Fruit fly (Drosophila melanogaster): ENCODE data around the gene CG42717.

DNA sequence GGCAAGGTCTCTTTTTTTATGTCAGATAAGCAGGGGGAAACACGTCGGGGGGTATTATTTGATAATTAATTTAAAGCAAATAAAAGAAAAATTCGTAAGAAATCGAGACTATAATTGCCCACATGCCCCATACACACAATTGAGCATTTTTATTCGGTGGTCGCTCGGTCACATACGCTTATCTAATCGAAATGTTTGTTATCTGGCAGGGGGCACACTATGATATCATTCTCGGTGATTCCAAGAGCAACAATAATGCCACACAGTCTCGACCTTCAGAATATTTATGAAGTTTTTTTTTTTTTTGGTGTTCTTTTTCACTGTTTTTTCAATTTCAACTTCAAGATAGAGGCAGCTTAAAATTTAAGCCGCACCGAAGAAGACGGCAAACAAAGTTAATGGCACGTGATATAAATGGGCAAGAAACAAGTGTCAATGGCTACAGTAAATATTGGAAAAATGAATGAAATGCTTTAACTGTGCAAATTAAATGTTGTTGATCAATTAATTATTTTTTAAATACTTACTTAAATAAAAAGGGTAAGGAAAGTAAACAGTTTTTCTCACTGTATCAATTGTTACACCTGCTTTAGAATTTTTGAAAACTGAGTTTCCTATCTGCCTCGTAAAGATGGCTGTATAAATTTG is 33.5 kb downstream of the CG42717 start:
- TF ChIP-seq CG8478 (optimal IDR thresholded peaks at IDR 0.05) = no peak
- no peak for TF ChIP-seq CTCF (optimal IDR thresholded peaks at IDR 0.05)
